Fruit fly (Drosophila melanogaster): Measurements from ENCODE around the gene CG9915.

Gene CG9915

DNA sequence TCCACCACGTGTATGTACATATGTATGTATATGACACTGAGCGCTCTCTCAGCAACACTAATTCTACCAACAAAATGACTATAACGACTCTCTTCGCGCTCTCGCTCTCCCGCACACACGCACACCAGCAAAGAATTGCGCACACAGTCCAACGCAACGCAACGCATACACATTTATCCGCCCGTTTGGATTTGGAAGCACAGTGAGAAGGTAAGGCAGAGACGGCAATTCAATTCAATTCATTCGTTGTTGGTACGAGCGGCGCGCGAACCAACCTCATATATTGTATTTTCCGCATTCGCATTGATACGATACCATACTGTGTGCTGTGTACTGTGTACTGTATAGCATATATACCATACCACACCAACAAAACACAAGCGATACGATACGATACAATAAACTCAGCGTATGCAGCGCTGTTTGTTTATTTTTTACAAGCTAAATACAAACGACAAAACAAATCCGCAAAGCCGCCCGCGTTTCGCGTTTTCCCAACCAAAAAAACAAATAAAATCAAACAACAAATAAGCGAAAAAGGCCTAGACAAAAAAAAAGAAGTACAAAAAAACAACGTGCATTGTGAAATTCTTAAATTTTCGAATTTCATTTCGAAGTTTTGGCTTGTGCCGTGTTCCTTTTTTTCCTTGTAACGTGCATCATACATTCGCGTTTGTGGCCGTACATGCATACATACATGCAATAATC lies 20.6 kb upstream of the CG9915 start, which contains the start of the genes CG9921 and Dsp1 (continued):
- TF ChIP-seq dpn (GFP tag; optimal IDR thresholded peaks at IDR 0.05) (no peak), E2f2 (GFP tag; IDR thresholded peaks at IDR 0.05) (no peak), Oli (tag; optimal IDR thresholded peaks at IDR 0.05) (no peak), chinmo (GFP tag; IDR thresholded peaks at IDR 0.05; ENCODE audit: partially characterized antibody) (peak; percentile 95), CHES-1-like (GFP tag; optimal IDR thresholded peaks at IDR 0.05) (no peak), sna (GFP tag; IDR thresholded peaks at IDR 0.05; ENCODE audit: partially characterized antibody) (no peak), CG7372 (GFP tag; IDR thresholded peaks at IDR 0.05) (no peak), trem (tag; optimal IDR thresholded peaks at IDR 0.05) (no peak), Atf6 (GFP tag; IDR thresholded peaks at IDR 0.05) (peak; percentile 44), knrl (GFP tag; IDR thresholded peaks at IDR 0.05; ENCODE audit: partially characterized antibody) (no peak), bowl (GFP tag; IDR thresholded peaks at IDR 0.05) (no peak), CG10979 (tag; optimal IDR thresholded peaks at IDR 0.05) (no peak), disco-r (GFP tag; optimal IDR thresholded peaks at IDR 0.05) (no peak), Dad (GFP tag; optimal IDR thresholded peaks at IDR 0.05) (no peak), Dbx (GFP tag; IDR thresholded peaks at IDR 0.05) (peak; percentile 45; the same call in 1 of the 3 replicates), caup (GFP tag; optimal IDR thresholded peaks at IDR 0.05; ENCODE audit: severe bottlenecking) (no peak), TFAM (GFP tag; optimal IDR thresholded peaks at IDR 0.05) (no peak), Hey (tag; optimal IDR thresholded peaks at IDR 0.05) (no peak), hbn (GFP tag; IDR thresholded peaks at IDR 0.05; ENCODE audit: partially characterized antibody) (0 out of 2 replicates have a peak, but pooled peaks have one; percentile 43), bsh (GFP tag; optimal IDR thresholded peaks at IDR 0.05) (no peak), CG3407 (GFP tag; optimal IDR thresholded peaks at IDR 0.05) (no peak), chn (GFP tag; optimal IDR thresholded peaks at IDR 0.05) (no peak), Bteb2 (GFP tag; optimal IDR thresholded peaks at IDR 0.05) (no peak), ato (GFP tag; IDR thresholded peaks at IDR 0.05; ENCODE audit: partially characterized antibody) (no peak), Poxn (GFP tag; IDR thresholded peaks at IDR 0.05) (no peak), lola (GFP tag; optimal IDR thresholded peaks at IDR 0.05) (peak in 1 of 3 experiments; percentile 44), hb (GFP tag; IDR thresholded peaks at IDR 0.05; ENCODE audit: partially characterized antibody) (no peak), CG30431 (GFP tag; optimal IDR thresholded peaks at IDR 0.05) (no peak), CG31388 (GFP tag; optimal IDR thresholded peaks at IDR 0.05) (no peak), CG4282 (GFP tag; optimal IDR thresholded peaks at IDR 0.05) (no peak), sob (GFP tag; IDR thresholded peaks at IDR 0.05) (0 out of 2 replicates have a peak, but pooled peaks have one; percentile 13), ash1 (GFP tag; optimal IDR thresholded peaks at IDR 0.05) (no peak), CG8924 (tag; optimal IDR thresholded peaks at IDR 0.05) (peak; percentile 45), Ssrp (tag; optimal IDR thresholded peaks at IDR 0.05) (no peak), Mad (GFP tag; optimal IDR thresholded peaks at IDR 0.05) (no peak), wor (GFP tag; IDR thresholded peaks at IDR 0.05) (no peak), CG4730 (GFP tag; IDR thresholded peaks at IDR 0.05) (no peak), YL-1 (GFP tag; optimal IDR thresholded peaks at IDR 0.05) (no peak), Aef1 (GFP tag; IDR thresholded peaks at IDR 0.05) (peak; percentile 38; the same call in 2 of the 3 replicates), CTCF (GFP tag; optimal IDR thresholded peaks at IDR 0.05) (no peak), Stat92E (GFP tag; optimal IDR thresholded peaks at IDR 0.05) (no peak), Eip74EF (GFP tag; optimal IDR thresholded peaks at IDR 0.05) (no peak), Hr51 (GFP tag; optimal IDR thresholded peaks at IDR 0.05) (no peak), CG3281 (GFP tag; optimal IDR thresholded peaks at IDR 0.05) (peak; percentile 13), sc (optimal IDR thresholded peaks at IDR 0.05) (no peak), sc (GFP tag; optimal IDR thresholded peaks at IDR 0.05) (no peak), Dek (tag; optimal IDR thresholded peaks at IDR 0.05) (no peak), CG6272 (GFP tag; IDR thresholded peaks at IDR 0.05) (no peak), Dfd (GFP tag; optimal IDR thresholded peaks at IDR 0.05) (no peak)

All from whole organism, embryonic.